Fruit fly (Drosophila melanogaster) whole organism, prepupa: ENCODE data around the gene Jhbp16.

Source experiments
- CG10631 ChIP-seq: fragments of 200-800 bp; sonication (Bioruptor generic); optimal IDR thresholded peaks from 2 replicates; lab custom pipeline; 2016; ENCODE audit warnings: missing biosample characterization, missing genetic modification characterization
- CG10669 ChIP-seq: fragments of 200-800 bp; sonication (Bioruptor generic); optimal IDR thresholded peaks from 3 replicates; lab custom pipeline; 2018; ENCODE audit warnings: missing biosample characterization, mild to moderate bottlenecking, missing genetic modification characterization, moderate library complexity
- CG11902 ChIP-seq: fragments of 200-800 bp; sonication (Bioruptor generic); optimal IDR thresholded peaks from 3 replicates; lab custom pipeline; 2016; ENCODE audit warnings: missing biosample characterization, missing genetic modification characterization
- CG16779 ChIP-seq: fragments of 200-800 bp; sonication (Bioruptor generic); optimal IDR thresholded peaks from 3 replicates; lab custom pipeline; 2017; ENCODE audit warnings: missing biosample characterization, mild to moderate bottlenecking, missing genetic modification characterization
- CG3032 ChIP-seq: fragments of 200-800 bp; optimal IDR thresholded peaks from 2 replicates; lab custom pipeline; 2019; ENCODE audit warnings: missing biosample characterization, mild to moderate bottlenecking, missing genetic modification characterization, moderate library complexity
- CG6854 ChIP-seq: fragments of 200-800 bp; sonication (Bioruptor generic); optimal IDR thresholded peaks from 2 replicates; lab custom pipeline; 2017; ENCODE audit warnings: missing biosample characterization, mild to moderate bottlenecking, missing genetic modification characterization
- CG7368 ChIP-seq: fragments of 200-800 bp; sonication (Bioruptor generic); optimal IDR thresholded peaks from 3 replicates; lab custom pipeline; 2016; ENCODE audit warnings: missing biosample characterization, missing genetic modification characterization
- OdsH ChIP-seq: fragments of 200-800 bp; sonication (Bioruptor generic); optimal IDR thresholded peaks from 3 replicates; lab custom pipeline; 2016; ENCODE audit warnings: missing biosample characterization, missing genetic modification characterization
- Smox ChIP-seq: fragments of 200-800 bp; sonication (Bioruptor generic); optimal IDR thresholded peaks from 3 replicates; lab custom pipeline; 2016; ENCODE audit warnings: missing biosample characterization, missing genetic modification characterization
- fd59A ChIP-seq: fragments of 200-800 bp; sonication (Bioruptor generic); optimal IDR thresholded peaks from 2 replicates; lab custom pipeline; 2017; ENCODE audit warnings: missing biosample characterization, mild to moderate bottlenecking, missing genetic modification characterization, missing genetic modification reagents
- fkh ChIP-seq: fragments of 200-800 bp; sonication (Bioruptor generic); optimal IDR thresholded peaks from 3 replicates; lab custom pipeline; 2017; ENCODE audit warnings: missing biosample characterization, mild to moderate bottlenecking, missing genetic modification characterization, moderate library complexity

- TF ChIP-seq CG16779: peak; percentile 3
- no peak for TF ChIP-seq fkh (GFP tag; lab: Kevin White, UChicago)
- TF ChIP-seq CG3032 (tag; lab: Kevin White, UChicago): no peak
- TF ChIP-seq Smox: no peak
- TF ChIP-seq CG11902 (GFP tag; lab: Kevin White, UChicago): no peak
- no peak for TF ChIP-seq fd59A
- no peak for TF ChIP-seq CG10631 (GFP tag; lab: Kevin White, UChicago)
- no peak for TF ChIP-seq CG6854 (GFP tag; lab: Kevin White, UChicago)
- no peak for TF ChIP-seq OdsH
- TF ChIP-seq CG10669: no peak
- no peak for TF ChIP-seq CG7368 (GFP tag; lab: Kevin White, UChicago)
These were observed 10.8 kb upstream of the Jhbp16 start for dm6 chr3R:21653434-21653833.
